Fruit fly (Drosophila melanogaster) S2 (cell line): ENCODE measurements around the gene HDAC11.

Source experiments
- CG8478 ChIP-seq: fragments of >200 bp; optimal IDR thresholded peaks from 2 replicates; lab custom pipeline; 2018
- CTCF ChIP-seq, 2 experiments: fragments of >200 bp; optimal IDR thresholded peaks; 2 replicates each; lab custom pipeline; 2018

dm6 chr3R:24851429-24851828 lies 4.6 kb downstream of the HDAC11 start, which contains the start of gene Nct:
- no peak for TF ChIP-seq CTCF (optimal IDR thresholded peaks at IDR 0.05; lab: Kevin White, UChicago)
- no peak for TF ChIP-seq CG8478
